Worm (Caenorhabditis elegans): Measurements from ENCODE around the gene C16D9.1.
A peak's percentile ranks its signal among the peaks of the same experiment; 100 is the strongest.

The C16D9.1 gene

ce11 chrV:8259016-8259415, at the start of gene C16D9.1:
TSS of gene C16D9.1 (plus strand) at chrV:8259316.
- TF ChIP-seq ceh-16 (tag; optimal IDR thresholded peaks at IDR 0.05) (no peak), lin-11 (tag; optimal IDR thresholded peaks at IDR 0.05) (no peak), peb-1 (tag; optimal IDR thresholded peaks at IDR 0.05) (no peak), unc-55 (GFP tag; optimal IDR thresholded peaks at IDR 0.05) (no peak), sma-9 (GFP tag; optimal IDR thresholded peaks at IDR 0.05) (no peak), sma-9 (tag; optimal IDR thresholded peaks at IDR 0.05) (no peak)

- TF ChIP-seq ztf-11 (tag; optimal IDR thresholded peaks at IDR 0.05) (no peak), mab-5 (tag; optimal IDR thresholded peaks at IDR 0.05) (peak; percentile 17), C34F6.9 (tag; optimal IDR thresholded peaks at IDR 0.05) (no peak)
Observed at ce11 chrV:8210527-8210926, 48.6 kb upstream of the C16D9.1 start.

DNA sequence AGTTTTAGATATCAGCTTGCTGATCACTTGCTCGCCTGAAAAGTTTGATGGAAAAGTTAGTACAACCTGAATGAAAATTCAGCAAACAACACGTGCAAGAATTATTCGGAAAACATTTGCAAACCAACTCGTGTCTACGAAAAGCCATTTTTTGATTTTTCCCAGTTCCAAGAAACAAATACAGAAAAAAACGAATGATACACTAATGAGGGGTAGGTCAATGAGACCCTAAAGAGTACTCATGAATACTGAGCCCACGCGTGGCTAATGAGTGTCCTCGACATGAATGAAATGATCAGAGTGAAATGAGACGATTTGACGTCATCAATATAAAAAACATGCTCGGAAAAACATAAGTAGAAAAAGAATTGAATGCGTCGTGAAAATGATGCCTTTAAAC, 47.1 kb upstream of the C16D9.1 start:
- TF ChIP-seq C34F6.9 (tag; optimal IDR thresholded peaks at IDR 0.05): peak; percentile 21
- TF ChIP-seq zag-1 (tag; optimal IDR thresholded peaks at IDR 0.05): no peak
- no peak for TF ChIP-seq ZK546.5 (tag; optimal IDR thresholded peaks at IDR 0.05)
- peak; percentile 1 for TF ChIP-seq nhr-21 (tag; optimal IDR thresholded peaks at IDR 0.05)
- no peak for TF ChIP-seq nhr-129 (tag; optimal IDR thresholded peaks at IDR 0.05)
- TF ChIP-seq mdl-1 (tag; optimal IDR thresholded peaks at IDR 0.05): no peak
- no peak for TF ChIP-seq nhr-23 (tag; optimal IDR thresholded peaks at IDR 0.05)
- TF ChIP-seq lsy-2 (tag; optimal IDR thresholded peaks at IDR 0.05): peak in 1 of 2 experiments; percentile 28
- no peak for TF ChIP-seq ztf-11 (tag; optimal IDR thresholded peaks at IDR 0.05)
- TF ChIP-seq crh-2 (tag; optimal IDR thresholded peaks at IDR 0.05): peak; percentile 7
- TF ChIP-seq mbf-1 (tag; optimal IDR thresholded peaks at IDR 0.05): no peak
- no peak for TF ChIP-seq elt-3 (tag; optimal IDR thresholded peaks at IDR 0.05)
- TF ChIP-seq sma-9 (GFP tag; optimal IDR thresholded peaks at IDR 0.05): peak; percentile 44
- TF ChIP-seq sma-9 (tag; optimal IDR thresholded peaks at IDR 0.05): no peak
- TF ChIP-seq nhr-77 (tag; optimal IDR thresholded peaks at IDR 0.05): no peak
- TF ChIP-seq peb-1 (tag; optimal IDR thresholded peaks at IDR 0.05): no peak

ce11 chrV:8212816-8213215, 46.3 kb upstream of the C16D9.1 start:
- TF ChIP-seq sem-4 (tag; optimal IDR thresholded peaks at IDR 0.05) (no peak), ceh-82 (tag; optimal IDR thresholded peaks at IDR 0.05) (no peak), nhr-10 (tag; optimal IDR thresholded peaks at IDR 0.05) (no peak), gmeb-1 (tag; optimal IDR thresholded peaks at IDR 0.05) (peak; percentile 8), nhr-21 (tag; optimal IDR thresholded peaks at IDR 0.05) (no peak), aly-2 (tag; optimal IDR thresholded peaks at IDR 0.05) (no peak), peb-1 (tag; optimal IDR thresholded peaks at IDR 0.05) (no peak), fos-1 (tag; optimal IDR thresholded peaks at IDR 0.05) (peak; percentile 68), nhr-11 (tag; optimal IDR thresholded peaks at IDR 0.05) (no peak), dmd-4 (tag; optimal IDR thresholded peaks at IDR 0.05) (no peak), sma-9 (GFP tag; optimal IDR thresholded peaks at IDR 0.05) (peak; percentile 25), sma-9 (tag; optimal IDR thresholded peaks at IDR 0.05) (no peak), nhr-25 (tag; optimal IDR thresholded peaks at IDR 0.05) (no peak), crh-2 (tag; optimal IDR thresholded peaks at IDR 0.05) (no peak), unc-39 (tag; optimal IDR thresholded peaks at IDR 0.05) (no peak), elt-3 (tag; optimal IDR thresholded peaks at IDR 0.05) (no peak), snpc-4 (tag; optimal IDR thresholded peaks at IDR 0.05) (no peak)

DNA sequence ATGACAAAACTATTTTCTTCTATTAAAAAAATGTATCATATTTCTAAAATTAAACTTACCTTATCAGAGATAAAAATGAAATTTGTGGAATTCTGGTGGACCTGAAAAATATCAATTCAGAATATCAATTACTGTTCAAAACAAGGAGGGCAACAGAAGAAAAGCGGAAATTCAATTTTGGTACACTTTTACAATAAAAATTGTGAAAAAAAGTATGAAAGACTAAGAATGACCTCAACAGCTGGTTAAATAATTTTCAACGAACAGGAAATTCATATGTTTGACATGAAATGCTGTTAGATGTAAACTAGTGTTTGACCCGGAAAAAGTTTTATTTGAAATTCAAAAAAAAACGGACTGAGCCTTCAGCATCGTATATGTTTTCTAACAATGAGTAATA, 45.2 kb upstream of the C16D9.1 start, which contains the start of gene K07C11.7:
Gene K07C11.7 (minus strand): TSS at position 101 of the 400 bp plus-strand sequence.
- TF ChIP-seq blmp-1 (tag; optimal IDR thresholded peaks at IDR 0.05; ENCODE audit: insufficient read depth): no peak
- no peak for TF ChIP-seq peb-1 (tag; optimal IDR thresholded peaks at IDR 0.05)
- no peak for TF ChIP-seq ama-1 (optimal IDR thresholded peaks at IDR 0.05)
- no peak for TF ChIP-seq lin-39 (tag; optimal IDR thresholded peaks at IDR 0.05)
- TF ChIP-seq unc-39 (tag; optimal IDR thresholded peaks at IDR 0.05): no peak
- no peak for TF ChIP-seq nhr-237 (tag; optimal IDR thresholded peaks at IDR 0.05)
- TF ChIP-seq dmd-4 (tag; optimal IDR thresholded peaks at IDR 0.05): no peak
- TF ChIP-seq unc-62 (GFP tag; optimal IDR thresholded peaks at IDR 0.05): no peak
- no peak for TF ChIP-seq nhr-11 (tag; optimal IDR thresholded peaks at IDR 0.05)
- no peak for TF ChIP-seq ceh-82 (tag; optimal IDR thresholded peaks at IDR 0.05)
- TF ChIP-seq nhr-129 (tag; optimal IDR thresholded peaks at IDR 0.05): no peak
- no peak for TF ChIP-seq alr-1 (tag; optimal IDR thresholded peaks at IDR 0.05)

All from whole organism, L2 larva.